Fruit fly (Drosophila melanogaster) whole organism, wandering third instar larva: Measurements from ENCODE around the gene CG17192.

ENCODE experiments used
- Abd-B ChIP-seq: fragments of >200 bp; optimal IDR thresholded peaks from 2 replicates; lab custom pipeline; 2017; ENCODE audit warnings: missing biosample characterization, missing genetic modification characterization
- CG9705 ChIP-seq: fragments of 200-800 bp; sonication (Bioruptor generic); optimal IDR thresholded peaks from 2 replicates; lab custom pipeline; 2018; ENCODE audit warnings: missing biosample characterization, mild to moderate bottlenecking, missing genetic modification characterization
- CrebA ChIP-seq: fragments of 200-800 bp; sonication (Bioruptor generic); optimal IDR thresholded peaks from 2 replicates; lab custom pipeline; 2016; ENCODE audit warnings: missing biosample characterization, mild to moderate bottlenecking, missing genetic modification characterization, borderline replicate concordance
- Dfd ChIP-seq: fragments of >200 bp; optimal IDR thresholded peaks from 2 replicates; lab custom pipeline; 2017; ENCODE audit warnings: missing biosample characterization, missing genetic modification characterization
- Dif ChIP-seq: fragments of 200-275, 200-300 bp; sonication (Bioruptor generic); optimal IDR thresholded peaks from 2 replicates; lab custom pipeline; 2018; ENCODE audit warnings: missing biosample characterization, missing genetic modification characterization; ENCODE audit not compliant: partially characterized antibody
- GATAd ChIP-seq: sonication (Bioruptor generic); optimal IDR thresholded peaks from 2 replicates; lab custom pipeline; 2016; ENCODE audit warnings: missing biosample characterization, missing genetic modification characterization
- HLH106 ChIP-seq: fragments of 200-800 bp; optimal IDR thresholded peaks from 3 replicates; lab custom pipeline; 2019; ENCODE audit warnings: missing biosample characterization, mild to moderate bottlenecking, missing genetic modification characterization, moderate library complexity
- Hnf4 ChIP-seq: fragments of 200-800 bp; sonication (Bioruptor generic); optimal IDR thresholded peaks from 2 replicates; lab custom pipeline; 2016; ENCODE audit warnings: missing biosample characterization, mild to moderate bottlenecking, missing genetic modification characterization
- Hr78 ChIP-seq: fragments of >200 bp; optimal IDR thresholded peaks from 2 replicates; lab custom pipeline; 2017; ENCODE audit warnings: missing biosample characterization, missing genetic modification characterization
- Jra ChIP-seq: sonication (Bioruptor generic); optimal IDR thresholded peaks from 2 replicates; lab custom pipeline; 2016; ENCODE audit warnings: missing biosample characterization, missing genetic modification characterization
- Mio ChIP-seq: sonication (Bioruptor generic); optimal IDR thresholded peaks from 2 replicates; lab custom pipeline; 2016; ENCODE audit warnings: missing biosample characterization, missing genetic modification characterization
- Myc ChIP-seq: fragments of >200 bp; optimal IDR thresholded peaks from 2 replicates; lab custom pipeline; 2017
- N ChIP-seq: fragments of >200 bp; optimal IDR thresholded peaks from 2 replicates; lab custom pipeline; 2018; ENCODE audit warnings: missing biosample characterization, missing external identifiers, missing genetic modification characterization
- Rel ChIP-seq, 2 experiments: fragments of 200-800 bp; sonication (Bioruptor generic) in 1 of 2; optimal IDR thresholded peaks; 2 replicates in 1 of 2; 3 replicates in 1 of 2; lab custom pipeline; 2016 to 2019; ENCODE audit warnings: mild to moderate bottlenecking in 2 of 2, missing biosample characterization in 2 of 2, missing genetic modification characterization in 2 of 2, moderate library complexity in 1 of 2
- Sp1 ChIP-seq: fragments of 200-800 bp; sonication (Bioruptor generic); optimal IDR thresholded peaks from 3 replicates; lab custom pipeline; 2019; ENCODE audit warnings: missing biosample characterization, mild to moderate bottlenecking, missing genetic modification characterization, moderate library complexity
- Vsx2 ChIP-seq: fragments of 200-300, 225-300 bp; sonication (Bioruptor generic); optimal IDR thresholded peaks from 2 replicates; lab custom pipeline; 2018; ENCODE audit warnings: missing biosample characterization, missing genetic modification characterization; ENCODE audit not compliant: partially characterized antibody
- br ChIP-seq: fragments of 200-800 bp; sonication (Bioruptor generic); optimal IDR thresholded peaks from 2 replicates; lab custom pipeline; 2016; ENCODE audit warnings: missing biosample characterization, missing genetic modification characterization
- brk ChIP-seq: fragments of 200-800 bp; sonication (Bioruptor generic); optimal IDR thresholded peaks from 2 replicates; lab custom pipeline; 2016; ENCODE audit warnings: missing biosample characterization, mild to moderate bottlenecking, missing genetic modification characterization
- dl ChIP-seq, 2 experiments: fragments of 175-275, 200-275 bp in 1 of 2; fragments of 200-275 bp in 1 of 2; sonication (Bioruptor generic); optimal IDR thresholded peaks; lab custom pipeline; 2018; ENCODE audit warnings: mild to moderate bottlenecking in 2 of 2, missing biosample characterization in 2 of 2, missing genetic modification characterization in 2 of 2, moderate library complexity in 2 of 2; ENCODE audit not compliant: partially characterized antibody in 2 of 2, insufficient read depth in 1 of 2
- dmrt93B ChIP-seq: fragments of 200-800 bp; sonication (Bioruptor generic); optimal IDR thresholded peaks from 2 replicates; lab custom pipeline; 2018; ENCODE audit warnings: missing biosample characterization, mild to moderate bottlenecking, missing genetic modification characterization
- dsf ChIP-seq: sonication (Bioruptor generic); optimal IDR thresholded peaks from 2 replicates; lab custom pipeline; 2016; ENCODE audit warnings: missing biosample characterization, missing genetic modification characterization, borderline replicate concordance
- ey ChIP-seq: fragments of 200-800 bp; sonication (Bioruptor generic); optimal IDR thresholded peaks from 2 replicates; lab custom pipeline; 2016; ENCODE audit warnings: missing biosample characterization, missing genetic modification characterization
- foxo ChIP-seq, 2 experiments: fragments of 200-800 bp; sonication (Bioruptor generic); optimal IDR thresholded peaks; 2 replicates in 1 of 2; 3 replicates in 1 of 2; lab custom pipeline; 2016 to 2017; ENCODE audit warnings: missing biosample characterization in 2 of 2, missing genetic modification characterization in 2 of 2
- fru ChIP-seq: fragments of 200-800 bp; sonication (Bioruptor generic); optimal IDR thresholded peaks from 3 replicates; lab custom pipeline; 2016; ENCODE audit warnings: missing biosample characterization, mild to moderate bottlenecking, missing genetic modification characterization
- h ChIP-seq: fragments of 200-800 bp; sonication (Bioruptor generic); optimal IDR thresholded peaks from 3 replicates; lab custom pipeline; 2016; ENCODE audit warnings: missing biosample characterization, mild to moderate bottlenecking, missing genetic modification characterization
- jim ChIP-seq: fragments of 175-275, 200-325 bp; sonication (Bioruptor generic); optimal IDR thresholded peaks from 2 replicates; lab custom pipeline; 2016; ENCODE audit warnings: missing biosample characterization, mild to moderate bottlenecking, missing genetic modification characterization
- lola ChIP-seq: fragments of >200 bp; optimal IDR thresholded peaks from 2 replicates; lab custom pipeline; 2017; ENCODE audit warnings: missing biosample characterization, missing genetic modification characterization
- pan ChIP-seq: fragments of >200 bp; optimal IDR thresholded peaks from 2 replicates; lab custom pipeline; 2017
- psq ChIP-seq: fragments of 200-800 bp; sonication (Bioruptor generic); optimal IDR thresholded peaks from 3 replicates; lab custom pipeline; 2017; ENCODE audit warnings: missing biosample characterization, mild to moderate bottlenecking, missing genetic modification characterization, moderate library complexity
- rgr ChIP-seq: fragments of 200-800 bp; sonication (Bioruptor generic); optimal IDR thresholded peaks from 3 replicates; lab custom pipeline; 2016; ENCODE audit warnings: missing biosample characterization, mild to moderate bottlenecking, missing genetic modification characterization
- sage ChIP-seq: fragments of 200-800 bp; sonication (Bioruptor generic); optimal IDR thresholded peaks from 2 replicates; lab custom pipeline; 2016; ENCODE audit warnings: missing biosample characterization, mild to moderate bottlenecking, missing genetic modification characterization
- sv ChIP-seq: fragments of 200-800 bp; sonication (Bioruptor generic); optimal IDR thresholded peaks from 3 replicates; lab custom pipeline; 2016; ENCODE audit warnings: missing biosample characterization, missing genetic modification characterization
- tai ChIP-seq: sonication (Bioruptor generic); optimal IDR thresholded peaks from 2 replicates; lab custom pipeline; 2016; ENCODE audit warnings: missing biosample characterization, missing genetic modification characterization
- usp ChIP-seq: fragments of >200 bp; optimal IDR thresholded peaks from 2 replicates; lab custom pipeline; 2017; ENCODE audit warnings: missing biosample characterization, missing genetic modification characterization

Gene CG17192

dm6 chr3R:26999452-26999851, 18.6 kb downstream of the CG17192 start, which contains the start of gene CG31077:
Gene CG31077, plus strand, starts transcription at chr3R:26999752.
- no peak for TF ChIP-seq lola (GFP tag; lab: Kevin White, UChicago)
- TF ChIP-seq ey (GFP tag; lab: Kevin White, UChicago) = no peak
- no peak for TF ChIP-seq CG9705
- no peak for TF ChIP-seq psq (GFP tag; lab: Kevin White, UChicago)

- TF ChIP-seq Dfd (GFP tag; lab: Kevin White, UChicago) (no peak), usp (GFP tag; lab: Kevin White, UChicago) (no peak), tai (GFP tag; lab: Kevin White, UChicago) (no peak), pan (lab: Kevin White, UChicago) (no peak), Hnf4 (no peak), foxo (GFP tag; optimal IDR thresholded peaks at IDR 0.05; lab: Kevin White, UChicago) (no peak), CG9705 (no peak), fru (GFP tag; lab: Kevin White, UChicago) (no peak), jim (no peak), dsf (GFP tag; lab: Kevin White, UChicago) (no peak), dl (GFP tag; optimal IDR thresholded peaks at IDR 0.05; lab: Kevin White, UChicago; ENCODE audit: insufficient read depth in 1 of 2, partially characterized antibody in 2 of 2) (no peak), brk (no peak), Abd-B (GFP tag; lab: Kevin White, UChicago) (no peak), Hr78 (GFP tag; lab: Kevin White, UChicago) (no peak), sv (GFP tag; lab: Kevin White, UChicago) (no peak), GATAd (GFP tag; lab: Kevin White, UChicago) (no peak), sage (GFP tag; lab: Kevin White, UChicago) (no peak), psq (GFP tag; lab: Kevin White, UChicago) (no peak), Dif (GFP tag; lab: Kevin White, UChicago) (no peak)
Observed at dm6 chr3R:26996642-26997041, 21.4 kb downstream of the CG17192 start, which contains the start of gene RYa-R. Gene RYa-R, plus strand, starts transcription at chr3R:26996980.

dm6 chr3R:26994532-26994931, 23.6 kb downstream of the CG17192 start, which contains the start of gene TwdlC:
Gene TwdlC, plus strand, starts transcription at chr3R:26994832.
- TF ChIP-seq HLH106 (tag; lab: Kevin White, UChicago) (no peak), Myc (no peak), dl (GFP tag; optimal IDR thresholded peaks at IDR 0.05; lab: Kevin White, UChicago; ENCODE audit: insufficient read depth in 1 of 2, partially characterized antibody in 2 of 2) (no peak), Dif (GFP tag; lab: Kevin White, UChicago) (no peak), Jra (no peak), fru (GFP tag; lab: Kevin White, UChicago) (no peak), ey (GFP tag; lab: Kevin White, UChicago) (no peak), Rel (GFP tag; optimal IDR thresholded peaks at IDR 0.05; lab: Kevin White, UChicago) (no peak), Rel (tag; optimal IDR thresholded peaks at IDR 0.05; lab: Kevin White, UChicago) (no peak), lola (GFP tag; lab: Kevin White, UChicago) (no peak), br (no peak), Sp1 (GFP tag; lab: Kevin White, UChicago) (no peak), Vsx2 (GFP tag; lab: Kevin White, UChicago) (no peak), Mio (GFP tag; lab: Kevin White, UChicago) (no peak), h (GFP tag; lab: Kevin White, UChicago) (no peak), dmrt93B (GFP tag; lab: Kevin White, UChicago) (no peak), N (GFP tag; lab: Kevin White, UChicago) (no peak), rgr (GFP tag; lab: Kevin White, UChicago) (no peak), CrebA (GFP tag; lab: Kevin White, UChicago) (no peak)
